Worm (Caenorhabditis elegans): ENCODE measurements around the gene srx-5.

- TF ChIP-seq hmbx-1 (tag; optimal IDR thresholded peaks at IDR 0.05) (no peak), B0310.2 (tag; optimal IDR thresholded peaks at IDR 0.05) (no peak), ama-1 (optimal IDR thresholded peaks at IDR 0.05) (no peak), ceh-13 (GFP tag; optimal IDR thresholded peaks at IDR 0.05) (no peak), F13C5.2 (tag; optimal IDR thresholded peaks at IDR 0.05) (no peak), flt-1 (GFP tag; IDR thresholded peaks at IDR 0.05) (no peak), tbx-11 (GFP tag; IDR thresholded peaks at IDR 0.05) (no peak)
Observed at ce11 chrV:671342-671741, 28.5 kb upstream of the srx-5 start, which contains the start of gene sru-24.

Data from whole organism, early embryonic.